Fruit fly (Drosophila melanogaster) whole organism, prepupa: ENCODE results near the gene CG32264.

Source experiments
- Blimp-1 ChIP-seq: fragments of 200-800 bp; sonication (Bioruptor generic); optimal IDR thresholded peaks from 3 replicates; lab custom pipeline; 2017; ENCODE audit warnings: missing biosample characterization, missing genetic modification characterization, mild to moderate bottlenecking, moderate library complexity, missing genetic modification reagents
- CG10631 ChIP-seq: fragments of 200-800 bp; sonication (Bioruptor generic); optimal IDR thresholded peaks from 2 replicates; lab custom pipeline; 2016; ENCODE audit warnings: missing biosample characterization, missing genetic modification characterization
- CG10669 ChIP-seq: fragments of 200-800 bp; sonication (Bioruptor generic); optimal IDR thresholded peaks from 3 replicates; lab custom pipeline; 2018; ENCODE audit warnings: missing biosample characterization, mild to moderate bottlenecking, missing genetic modification characterization, moderate library complexity
- CG11294 ChIP-seq: fragments of 200-800 bp; sonication (Bioruptor generic); IDR thresholded peaks from 2 replicates; pipeline ENCODE4 v1.3.6; 2022; ENCODE audit warnings: missing biosample characterization, missing genetic modification characterization
- CG11762 ChIP-seq: fragments of 200-800 bp; sonication (Bioruptor generic); optimal IDR thresholded peaks from 3 replicates; lab custom pipeline; 2016; ENCODE audit warnings: missing biosample characterization, missing genetic modification characterization; ENCODE audit not compliant: insufficient read depth
- CG11902 ChIP-seq: fragments of 200-800 bp; sonication (Bioruptor generic); optimal IDR thresholded peaks from 3 replicates; lab custom pipeline; 2016; ENCODE audit warnings: missing biosample characterization, missing genetic modification characterization
- CG15336 ChIP-seq: fragments of 200-800 bp; sonication (Bioruptor generic); IDR thresholded peaks from 2 replicates; pipeline ENCODE4 v1.3.6; 2022; ENCODE audit warnings: missing biosample characterization, missing genetic modification characterization
- CG16779 ChIP-seq: fragments of 200-800 bp; sonication (Bioruptor generic); optimal IDR thresholded peaks from 3 replicates; lab custom pipeline; 2017; ENCODE audit warnings: missing biosample characterization, mild to moderate bottlenecking, missing genetic modification characterization
- CG3032 ChIP-seq: fragments of 200-800 bp; optimal IDR thresholded peaks from 2 replicates; lab custom pipeline; 2019; ENCODE audit warnings: missing biosample characterization, mild to moderate bottlenecking, missing genetic modification characterization, moderate library complexity
- CG31627 ChIP-seq: fragments of 200-800 bp; sonication (Bioruptor generic); optimal IDR thresholded peaks from 3 replicates; lab custom pipeline; 2016; ENCODE audit warnings: missing biosample characterization, missing genetic modification characterization
- CG32006 ChIP-seq: fragments of 200-800 bp; sonication (Bioruptor generic); optimal IDR thresholded peaks from 3 replicates; lab custom pipeline; 2017; ENCODE audit warnings: missing biosample characterization, mild to moderate bottlenecking, missing genetic modification characterization
- CG34406 ChIP-seq: fragments of 200-800 bp; sonication (Bioruptor generic); optimal IDR thresholded peaks from 3 replicates; lab custom pipeline; 2016; ENCODE audit warnings: missing biosample characterization, missing genetic modification characterization
- CG6276 ChIP-seq: fragments of 200-800 bp; sonication (Bioruptor generic); optimal IDR thresholded peaks from 2 replicates; lab custom pipeline; 2017; ENCODE audit warnings: missing biosample characterization, mild to moderate bottlenecking, missing genetic modification characterization
- CG6792 ChIP-seq: fragments of 200-800 bp; sonication (Bioruptor generic); optimal IDR thresholded peaks from 3 replicates; lab custom pipeline; 2016; ENCODE audit warnings: missing biosample characterization, missing genetic modification characterization
- CG6808 ChIP-seq: fragments of 200-800 bp; sonication (Bioruptor generic); optimal IDR thresholded peaks from 3 replicates; lab custom pipeline; 2017; ENCODE audit warnings: missing biosample characterization, missing genetic modification characterization, mild to moderate bottlenecking, moderate library complexity, missing genetic modification reagents
- CG6854 ChIP-seq: fragments of 200-800 bp; sonication (Bioruptor generic); optimal IDR thresholded peaks from 2 replicates; lab custom pipeline; 2017; ENCODE audit warnings: missing biosample characterization, mild to moderate bottlenecking, missing genetic modification characterization
- CG8119 ChIP-seq: fragments of 200-800 bp; sonication (Bioruptor generic); IDR thresholded peaks from 3 replicates; pipeline ENCODE4 v1.3.6; 2022; ENCODE audit warnings: missing biosample characterization, missing genetic modification characterization
- CG8319 ChIP-seq: fragments of 200-800 bp; sonication (Bioruptor generic); optimal IDR thresholded peaks from 3 replicates; lab custom pipeline; 2016; ENCODE audit warnings: missing biosample characterization, missing genetic modification characterization
- CG8632 ChIP-seq: fragments of 200-800 bp; sonication (Bioruptor generic); optimal IDR thresholded peaks from 3 replicates; lab custom pipeline; 2016; ENCODE audit warnings: missing biosample characterization, missing genetic modification characterization
- Eip75B ChIP-seq: fragments of 200-800 bp; sonication (Bioruptor generic); optimal IDR thresholded peaks from 3 replicates; lab custom pipeline; 2016; ENCODE audit warnings: missing biosample characterization, missing genetic modification characterization
- Eip78C ChIP-seq: fragments of 200-800 bp; sonication (Bioruptor generic); peaks from one replicate; lab custom pipeline; 2016; ENCODE audit warnings: missing biosample characterization, missing genetic modification characterization
- Eip93F ChIP-seq: fragments of 200-800 bp; sonication (Bioruptor generic); optimal IDR thresholded peaks from 2 replicates; lab custom pipeline; 2016; ENCODE audit warnings: missing biosample characterization, mild to moderate bottlenecking, missing genetic modification characterization
- Ets21C ChIP-seq: fragments of 200-800 bp; sonication (Bioruptor generic); optimal IDR thresholded peaks from 3 replicates; lab custom pipeline; 2016; ENCODE audit warnings: missing biosample characterization, missing genetic modification characterization
- Ets96B ChIP-seq: fragments of 200-800 bp; optimal IDR thresholded peaks from 2 replicates; lab custom pipeline; 2019; ENCODE audit warnings: missing biosample characterization, mild to moderate bottlenecking, missing genetic modification characterization, moderate library complexity
- Gug ChIP-seq: fragments of 200-800 bp; sonication (Bioruptor generic); IDR thresholded peaks from 2 replicates; pipeline ENCODE4 v1.3.6; 2022; ENCODE audit warnings: missing biosample characterization, missing genetic modification characterization
- Hr38 ChIP-seq: sonication (Bioruptor generic); optimal IDR thresholded peaks from 2 replicates; lab custom pipeline; 2016; ENCODE audit warnings: missing biosample characterization, missing genetic modification characterization
- Hr39 ChIP-seq: fragments of 200-800 bp; sonication (Bioruptor generic); optimal IDR thresholded peaks from 2 replicates; lab custom pipeline; 2016; ENCODE audit warnings: missing biosample characterization, missing genetic modification characterization
- Hr4 ChIP-seq: fragments of 200-800 bp; sonication (Bioruptor generic); optimal IDR thresholded peaks from 3 replicates; lab custom pipeline; 2016; ENCODE audit warnings: missing biosample characterization, missing genetic modification characterization
- Lpt ChIP-seq: fragments of 200-800 bp; sonication (Bioruptor generic); optimal IDR thresholded peaks from 3 replicates; lab custom pipeline; 2016; ENCODE audit warnings: missing biosample characterization, missing genetic modification characterization
- Met ChIP-seq: fragments of 200-800 bp; sonication (Bioruptor generic); optimal IDR thresholded peaks from 3 replicates; lab custom pipeline; 2016; ENCODE audit warnings: missing biosample characterization, missing genetic modification characterization
- Smox ChIP-seq: fragments of 200-800 bp; sonication (Bioruptor generic); optimal IDR thresholded peaks from 3 replicates; lab custom pipeline; 2016; ENCODE audit warnings: missing biosample characterization, missing genetic modification characterization
- Sox14 ChIP-seq: fragments of 200-800 bp; sonication (Bioruptor generic); optimal IDR thresholded peaks from 3 replicates; lab custom pipeline; 2016; ENCODE audit warnings: missing biosample characterization, missing genetic modification characterization
- Sox15 ChIP-seq: fragments of 200-800 bp; sonication (Bioruptor generic); optimal IDR thresholded peaks from 3 replicates; lab custom pipeline; 2016; ENCODE audit warnings: missing biosample characterization, missing genetic modification characterization
- acj6 ChIP-seq: fragments of 200-800 bp; sonication (Bioruptor generic); optimal IDR thresholded peaks from 3 replicates; lab custom pipeline; 2016; ENCODE audit warnings: missing biosample characterization, missing genetic modification characterization
- dac ChIP-seq: fragments of 200-800 bp; sonication (Bioruptor generic); optimal IDR thresholded peaks from 2 replicates; lab custom pipeline; 2017; ENCODE audit warnings: missing biosample characterization, mild to moderate bottlenecking, missing genetic modification characterization
- dsx ChIP-seq: fragments of 200-800 bp; optimal IDR thresholded peaks from 3 replicates; lab custom pipeline; 2019; ENCODE audit warnings: missing biosample characterization, mild to moderate bottlenecking, missing genetic modification characterization, moderate library complexity; ENCODE audit not compliant: poor library complexity, severe bottlenecking
- eg ChIP-seq: fragments of 200-800 bp; sonication (Bioruptor generic); IDR thresholded peaks from 3 replicates; pipeline ENCODE4 v1.3.6; 2022; ENCODE audit warnings: missing biosample characterization, missing genetic modification characterization
- esn ChIP-seq: fragments of 200-800 bp; sonication (Bioruptor generic); optimal IDR thresholded peaks from 2 replicates; lab custom pipeline; 2016; ENCODE audit warnings: missing biosample characterization, mild to moderate bottlenecking, missing genetic modification characterization, moderate library complexity
- fd59A ChIP-seq: fragments of 200-800 bp; sonication (Bioruptor generic); optimal IDR thresholded peaks from 2 replicates; lab custom pipeline; 2017; ENCODE audit warnings: missing biosample characterization, mild to moderate bottlenecking, missing genetic modification characterization, missing genetic modification reagents
- fd85E ChIP-seq: fragments of 200-800 bp; sonication (Bioruptor generic); optimal IDR thresholded peaks from 3 replicates; lab custom pipeline; 2016; ENCODE audit warnings: missing biosample characterization, missing genetic modification characterization
- salr ChIP-seq, 2 experiments: fragments of 200-800 bp; sonication (Bioruptor generic); optimal IDR thresholded peaks; 3 replicates each; lab custom pipeline; 2016 to 2018; ENCODE audit warnings: missing biosample characterization in 2 of 2, missing genetic modification characterization in 2 of 2, mild to moderate bottlenecking in 1 of 2
- ss ChIP-seq, 2 experiments: fragments of 200-800 bp; sonication (Bioruptor generic); optimal IDR thresholded peaks; 2 replicates in 1 of 2; 3 replicates in 1 of 2; lab custom pipeline; 2017 to 2018; ENCODE audit warnings: mild to moderate bottlenecking in 2 of 2, missing biosample characterization in 2 of 2, missing genetic modification characterization in 2 of 2, moderate library complexity in 1 of 2
- topi ChIP-seq: fragments of 200-800 bp; sonication (Bioruptor generic); optimal IDR thresholded peaks from 3 replicates; lab custom pipeline; 2016; ENCODE audit warnings: missing biosample characterization, missing genetic modification characterization
- vri ChIP-seq: fragments of 200-800 bp; sonication (Bioruptor generic); optimal IDR thresholded peaks from 3 replicates; lab custom pipeline; 2016; ENCODE audit warnings: missing biosample characterization, mild to moderate bottlenecking, missing genetic modification characterization

CG32264 gene

DNA sequence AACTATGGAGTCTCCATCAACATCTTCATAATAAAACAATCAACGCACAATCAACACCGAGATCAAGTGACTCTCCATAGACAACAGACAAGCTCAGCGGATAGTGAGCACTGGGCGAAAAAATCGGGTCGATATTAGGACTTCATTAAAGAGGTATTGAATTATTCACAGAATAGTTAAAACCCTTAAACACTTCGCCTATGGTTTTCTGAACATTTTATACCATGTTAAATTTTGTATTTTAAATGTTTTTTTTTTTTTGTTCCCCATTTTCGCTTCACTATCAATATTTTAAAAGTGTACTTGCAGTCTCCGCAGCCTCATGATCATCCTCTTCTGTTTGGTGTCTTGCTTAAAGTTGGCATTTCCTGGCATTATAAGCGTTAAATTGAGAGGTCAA is 100.3 kb downstream of the CG32264 start (continued):
- no peak for TF ChIP-seq vri (GFP tag; lab: Kevin White, UChicago)
- no peak for TF ChIP-seq CG3032 (tag; lab: Kevin White, UChicago)
- TF ChIP-seq fd85E = no peak
- peak; percentile 7 for TF ChIP-seq acj6 (GFP tag; lab: Kevin White, UChicago)
- TF ChIP-seq CG8632 (GFP tag; lab: Kevin White, UChicago) = no peak
- TF ChIP-seq dsx = no peak
- no peak for TF ChIP-seq CG10669 (GFP tag; lab: Kevin White, UChicago)
- TF ChIP-seq CG6854 (GFP tag; lab: Kevin White, UChicago) = no peak
- no peak for TF ChIP-seq Sox15
- TF ChIP-seq Eip75B (GFP tag; lab: Kevin White, UChicago) = no peak
- peak; percentile 41 for TF ChIP-seq Hr4
- no peak for TF ChIP-seq Ets21C (GFP tag; lab: Kevin White, UChicago)
- no peak for TF ChIP-seq Eip93F (GFP tag; lab: Kevin White, UChicago)
- peak; percentile 48; the same call in 2 of the 3 replicates for TF ChIP-seq CG8119 (GFP tag; lab: Robert Waterston, UW)
- no peak for TF ChIP-seq Hr38 (GFP tag; lab: Kevin White, UChicago)
- TF ChIP-seq CG6276 (GFP tag; lab: Kevin White, UChicago) = no peak
- TF ChIP-seq CG10631 (GFP tag; lab: Kevin White, UChicago) = no peak
- no peak for TF ChIP-seq CG11294 (GFP tag; lab: Robert Waterston, UW)
- no peak for TF ChIP-seq Gug (GFP tag; lab: Robert Waterston, UW)
- TF ChIP-seq eg (GFP tag; lab: Robert Waterston, UW) = no peak
- no peak for TF ChIP-seq ss (GFP tag; optimal IDR thresholded peaks at IDR 0.05; lab: Kevin White, UChicago)
- no peak for TF ChIP-seq Sox14 (GFP tag; lab: Kevin White, UChicago)

DNA sequence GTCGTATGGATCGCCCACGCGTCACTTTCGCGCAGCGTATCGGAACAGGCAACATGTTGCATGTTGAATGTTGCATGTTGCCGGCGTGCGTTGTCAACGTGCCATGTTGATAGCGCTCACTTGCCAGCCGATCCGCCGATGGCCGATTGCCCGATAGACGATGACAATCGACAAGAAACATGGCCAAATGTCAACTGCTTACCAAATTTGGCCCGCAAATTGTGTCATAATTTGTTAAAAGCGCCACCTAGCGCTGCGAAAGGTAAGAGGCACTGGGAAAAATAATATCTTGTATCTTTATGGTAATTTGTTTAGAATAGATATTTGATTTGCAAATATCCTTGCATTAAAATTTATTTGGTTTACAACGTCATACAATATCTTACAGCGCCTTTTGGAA is 103.8 kb downstream of the CG32264 start:
- TF ChIP-seq Hr38 (GFP tag; lab: Kevin White, UChicago) (no peak), CG16779 (no peak), eg (GFP tag; lab: Robert Waterston, UW) (peak; percentile 40; the same call in 1 of the 3 replicates), Sox15 (no peak), fd59A (GFP tag; lab: Kevin White, UChicago) (no peak), acj6 (GFP tag; lab: Kevin White, UChicago) (no peak), Blimp-1 (no peak), Lpt (GFP tag; lab: Kevin White, UChicago) (no peak), CG11762 (GFP tag; lab: Kevin White, UChicago) (no peak), salr (GFP tag; optimal IDR thresholded peaks at IDR 0.05; lab: Kevin White, UChicago) (no peak), Ets21C (GFP tag; lab: Kevin White, UChicago) (no peak), Eip78C (GFP tag; lab: Kevin White, UChicago) (peak; percentile 28)

DNA sequence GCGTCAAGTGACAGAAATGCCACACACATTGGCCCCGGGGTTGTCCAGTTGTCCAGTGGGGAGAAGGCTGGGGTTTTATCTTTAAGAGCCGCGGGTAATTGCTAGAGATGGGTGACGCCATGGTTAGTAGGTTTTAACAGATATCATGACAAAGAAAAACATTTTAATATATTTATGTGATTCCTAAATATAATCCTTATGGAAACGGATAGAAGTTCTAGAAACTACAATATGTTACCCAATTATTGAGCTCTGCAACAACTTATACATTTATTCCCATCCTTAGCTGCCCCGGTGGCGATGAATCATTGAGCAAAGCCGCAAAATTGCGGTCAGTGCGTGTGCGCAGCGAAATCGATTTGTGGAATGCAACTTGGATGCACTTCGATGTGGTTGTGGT is 104.2 kb downstream of the CG32264 start:
- TF ChIP-seq CG6792 (GFP tag; lab: Kevin White, UChicago) = no peak
- peak; percentile 52; the same call in 1 of the 3 replicates for TF ChIP-seq eg (GFP tag; lab: Robert Waterston, UW)
- TF ChIP-seq Smox (GFP tag; lab: Kevin White, UChicago) = no peak
- TF ChIP-seq CG8119 (GFP tag; lab: Robert Waterston, UW) = peak; percentile 46; the same call in 1 of the 3 replicates
- TF ChIP-seq CG8319 = no peak
- peak; percentile 24 for TF ChIP-seq Hr4
- peak; percentile 63 for TF ChIP-seq CG15336 (GFP tag; lab: Robert Waterston, UW)
- no peak for TF ChIP-seq Sox15
- TF ChIP-seq CG11762 (GFP tag; lab: Kevin White, UChicago) = no peak
- no peak for TF ChIP-seq CG10669 (GFP tag; lab: Kevin White, UChicago)
- peak; percentile 40 for TF ChIP-seq CG32006 (GFP tag; lab: Kevin White, UChicago)
- TF ChIP-seq CG31627 (GFP tag; lab: Kevin White, UChicago) = no peak
- TF ChIP-seq salr (GFP tag; optimal IDR thresholded peaks at IDR 0.05; lab: Kevin White, UChicago) = no peak
- TF ChIP-seq, all 60 proteins: peak for 5

DNA sequence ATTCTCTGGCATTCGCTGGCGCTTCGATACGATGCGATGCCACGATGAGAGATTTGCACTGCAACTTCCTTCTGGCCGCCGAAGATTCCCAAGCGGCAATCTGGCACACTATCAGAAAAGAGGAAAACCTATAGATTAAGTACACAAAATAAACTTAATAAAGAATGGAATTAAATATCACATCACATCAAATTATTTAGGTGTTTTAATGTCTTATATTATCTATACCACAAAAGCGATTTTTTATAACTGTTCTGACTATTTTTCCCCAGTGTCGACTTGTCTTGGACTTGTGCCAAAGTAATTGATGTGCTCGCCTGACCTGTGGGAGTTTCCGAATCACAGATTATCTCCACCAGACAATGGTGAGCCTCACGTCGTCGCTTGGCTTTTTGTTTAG is 110.9 kb downstream of the CG32264 start:
- TF ChIP-seq CG11902 = no peak
- TF ChIP-seq Sox14 (GFP tag; lab: Kevin White, UChicago) = peak; percentile 3
- peak; percentile 15 for TF ChIP-seq CG10631 (GFP tag; lab: Kevin White, UChicago)
- peak in 1 of 2 experiments; percentile 4 for TF ChIP-seq ss (GFP tag; optimal IDR thresholded peaks at IDR 0.05; lab: Kevin White, UChicago)
- peak; percentile 54 for TF ChIP-seq esn
- no peak for TF ChIP-seq CG15336 (GFP tag; lab: Robert Waterston, UW)
- peak; percentile 54 for TF ChIP-seq CG6808
- TF ChIP-seq vri (GFP tag; lab: Kevin White, UChicago) = peak; percentile 8
- TF ChIP-seq salr (GFP tag; optimal IDR thresholded peaks at IDR 0.05; lab: Kevin White, UChicago) = no peak
- TF ChIP-seq Met = peak; percentile 40
- TF ChIP-seq topi (GFP tag; lab: Kevin White, UChicago) = peak; percentile 54
- TF ChIP-seq Gug (GFP tag; lab: Robert Waterston, UW) = no peak
- TF ChIP-seq CG6854 (GFP tag; lab: Kevin White, UChicago) = no peak
- TF ChIP-seq CG34406 (GFP tag; lab: Kevin White, UChicago) = peak; percentile 11
- TF ChIP-seq dac (GFP tag; lab: Kevin White, UChicago) = no peak
- TF ChIP-seq Hr39 (GFP tag; lab: Kevin White, UChicago) = peak; percentile 40
- TF ChIP-seq CG31627 (GFP tag; lab: Kevin White, UChicago) = peak; percentile 24
- peak; percentile 51 for TF ChIP-seq Ets96B (tag; lab: Kevin White, UChicago)
- TF ChIP-seq CG10669 (GFP tag; lab: Kevin White, UChicago) = peak; percentile 38
